Worm (Caenorhabditis elegans) whole organism, L3 larva: ENCODE data around the gene Y6G8.8.

Experiments used
- ama-1 ChIP-seq: fragments of 150-350 bp; optimal IDR thresholded peaks from 2 replicates; lab custom pipeline; 2018
- ceh-28 ChIP-seq: fragments of 150-350 bp; optimal IDR thresholded peaks from 2 replicates; lab custom pipeline; 2014; ENCODE audit warnings: missing biosample characterization, missing genetic modification reagents, missing genetic modification characterization
- ceh-82 ChIP-seq: fragments of 150-350 bp; optimal IDR thresholded peaks from 2 replicates; lab custom pipeline; 2014; ENCODE audit warnings: missing biosample characterization, missing genetic modification characterization
- ceh-9 ChIP-seq: sonication (generic microtip); optimal IDR thresholded peaks from 2 replicates; lab custom pipeline; 2018; ENCODE audit warnings: missing biosample characterization, missing genetic modification characterization
- egl-27 ChIP-seq: sonication (generic microtip); optimal IDR thresholded peaks from 4 replicates; lab custom pipeline; 2017; ENCODE audit warnings: missing biosample characterization, missing genetic modification reagents, missing genetic modification characterization
- elt-2 ChIP-seq: sonication (generic microtip); optimal IDR thresholded peaks from 2 replicates; lab custom pipeline; 2016; ENCODE audit warnings: missing genetic modification reagents, mild to moderate bottlenecking, missing genetic modification characterization, missing compliant biosample characterization
- elt-3 ChIP-seq, 3 experiments: fragments of 150-350 bp in 1 of 3; sonication (generic microtip) in 2 of 3; optimal IDR thresholded peaks; 2 replicates in 2 of 3; 4 replicates in 1 of 3; lab custom pipeline; 2014 to 2017; ENCODE audit warnings: missing biosample characterization in 3 of 3, missing genetic modification characterization in 3 of 3
- eor-1 ChIP-seq, 2 experiments: fragments of 150-350 bp; optimal IDR thresholded peaks; 2 replicates each; lab custom pipeline; 2014 to 2018; ENCODE audit warnings: missing biosample characterization in 2 of 2, missing genetic modification characterization in 2 of 2
- fkh-10 ChIP-seq: sonication (generic microtip); optimal IDR thresholded peaks from 2 replicates; lab custom pipeline; 2017; ENCODE audit warnings: missing biosample characterization, missing genetic modification reagents, missing genetic modification characterization
- fkh-2 ChIP-seq: fragments of 150-350 bp; optimal IDR thresholded peaks from 2 replicates; lab custom pipeline; 2014; ENCODE audit warnings: missing biosample characterization, missing genetic modification reagents, missing genetic modification characterization
- fos-1 ChIP-seq: fragments of 150-350 bp; optimal IDR thresholded peaks from 2 replicates; lab custom pipeline; 2014; ENCODE audit warnings: missing biosample characterization, missing genetic modification characterization
- hmg-11 ChIP-seq: sonication (generic microtip); optimal IDR thresholded peaks from 2 replicates; lab custom pipeline; 2016; ENCODE audit warnings: missing genetic modification characterization, missing compliant biosample characterization
- jun-1 ChIP-seq: fragments of 150-350 bp; optimal IDR thresholded peaks from 2 replicates; lab custom pipeline; 2014; ENCODE audit warnings: missing biosample characterization, missing genetic modification reagents, missing genetic modification characterization
- lin-15B ChIP-seq: fragments of 150-350 bp; optimal IDR thresholded peaks from 2 replicates; lab custom pipeline; 2014; ENCODE audit warnings: missing biosample characterization, missing genetic modification characterization
- lin-39 ChIP-seq: fragments of 150-350 bp; optimal IDR thresholded peaks from 2 replicates; lab custom pipeline; 2018; ENCODE audit warnings: missing biosample characterization, missing genetic modification reagents, missing genetic modification characterization
- lsy-12 ChIP-seq: sonication (generic microtip); optimal IDR thresholded peaks from 2 replicates; lab custom pipeline; 2016; ENCODE audit warnings: mild to moderate bottlenecking, missing genetic modification characterization, missing compliant biosample characterization
- mdl-1 ChIP-seq: fragments of 150-350 bp; optimal IDR thresholded peaks from 2 replicates; lab custom pipeline; 2014; ENCODE audit warnings: missing biosample characterization, missing genetic modification characterization
- mml-1 ChIP-seq: fragments of 150-350 bp; sonication (generic microtip); optimal IDR thresholded peaks from 3 replicates; lab custom pipeline; 2014; ENCODE audit warnings: missing biosample characterization, missing genetic modification characterization
- nfya-1 ChIP-seq: sonication (generic microtip); optimal IDR thresholded peaks from 2 replicates; lab custom pipeline; 2017; ENCODE audit warnings: missing genetic modification characterization, mild to moderate bottlenecking, missing compliant biosample characterization, antibody characterized with exemption, moderate library complexity; ENCODE audit not compliant: insufficient read depth
- nhr-23 ChIP-seq: fragments of 150-350 bp; optimal IDR thresholded peaks from 2 replicates; lab custom pipeline; 2014; ENCODE audit warnings: missing biosample characterization, missing genetic modification reagents, missing genetic modification characterization
- nhr-25 ChIP-seq: sonication (generic microtip); optimal IDR thresholded peaks from 2 replicates; lab custom pipeline; 2017; ENCODE audit warnings: missing biosample characterization, missing genetic modification characterization
- nhr-67 ChIP-seq: fragments of 150-350 bp; optimal IDR thresholded peaks from 2 replicates; lab custom pipeline; 2014; ENCODE audit warnings: missing biosample characterization, missing genetic modification characterization
- pha-4 ChIP-seq: fragments of 150-350 bp; optimal IDR thresholded peaks from 2 replicates; lab custom pipeline; 2014; ENCODE audit warnings: missing biosample characterization, missing genetic modification reagents, missing genetic modification characterization
- pqm-1 ChIP-seq: fragments of 150-350 bp; optimal IDR thresholded peaks from 2 replicates; lab custom pipeline; 2017; ENCODE audit warnings: missing biosample characterization, missing genetic modification characterization, inconsistent platforms
- sea-2 ChIP-seq: fragments of 150-350 bp; sonication (generic microtip); optimal IDR thresholded peaks from 4 replicates; lab custom pipeline; 2014; ENCODE audit warnings: missing biosample characterization, missing genetic modification reagents, missing genetic modification characterization
- skn-1 ChIP-seq: fragments of 150-350 bp; optimal IDR thresholded peaks from 2 replicates; lab custom pipeline; 2014; ENCODE audit warnings: missing biosample characterization, missing genetic modification characterization
- snpc-4 ChIP-seq: fragments of 150-350 bp; optimal IDR thresholded peaks from 2 replicates; lab custom pipeline; 2014; ENCODE audit warnings: missing biosample characterization, missing genetic modification characterization
- tbx-2 ChIP-seq: sonication (generic microtip); optimal IDR thresholded peaks from 2 replicates; lab custom pipeline; 2016; ENCODE audit warnings: mild to moderate bottlenecking, missing genetic modification characterization, missing compliant biosample characterization
- unc-39 ChIP-seq: sonication (generic microtip); optimal IDR thresholded peaks from 4 replicates; lab custom pipeline; 2017; ENCODE audit warnings: missing biosample characterization, missing genetic modification characterization
- unc-62 ChIP-seq: fragments of 150-350 bp; sonication (generic microtip); optimal IDR thresholded peaks from 4 replicates; lab custom pipeline; 2014; ENCODE audit warnings: missing biosample characterization, missing genetic modification reagents, missing genetic modification characterization
- ztf-11 ChIP-seq: fragments of 150-350 bp; optimal IDR thresholded peaks from 2 replicates; lab custom pipeline; 2014; ENCODE audit warnings: missing biosample characterization, missing genetic modification characterization
- ztf-4 ChIP-seq: fragments of 150-350 bp; optimal IDR thresholded peaks from 2 replicates; lab custom pipeline; 2014; ENCODE audit warnings: missing biosample characterization, missing genetic modification characterization

Y6G8.8 gene

ce11 chrV:17624906-17625305, 4.5 kb downstream of the Y6G8.8 start, which contains the start of gene F57G4.11:
Gene F57G4.11, plus strand, starts transcription at chrV:17625206.
- TF ChIP-seq jun-1 (tag; lab: Kevin White, UChicago) (no peak), unc-62 (GFP tag; lab: Kevin White, UChicago) (no peak), mdl-1 (tag; lab: Kevin White, UChicago) (no peak), fkh-2 (tag; lab: Kevin White, UChicago) (no peak)
- TF ChIP-seq, all 47 proteins: peak for 0

ce11 chrV:17628566-17628965, 8.2 kb downstream of the Y6G8.8 start, which contains the start of gene F57G4.10:
Gene F57G4.10, plus strand, starts transcription at chrV:17628866.
- no peak for TF ChIP-seq eor-1 (tag; optimal IDR thresholded peaks at IDR 0.05; lab: Kevin White, UChicago)
- TF ChIP-seq ztf-11: no peak
- TF ChIP-seq elt-2 (tag; lab: Kevin White, UChicago): no peak
- TF ChIP-seq lin-15B (tag; lab: Kevin White, UChicago): no peak
- no peak for TF ChIP-seq skn-1 (tag; lab: Kevin White, UChicago)
- TF ChIP-seq snpc-4 (tag; lab: Kevin White, UChicago): no peak
- TF ChIP-seq ztf-4 (tag; lab: Kevin White, UChicago): no peak
- no peak for TF ChIP-seq ceh-82 (tag; lab: Kevin White, UChicago)
- no peak for TF ChIP-seq elt-3 (tag; optimal IDR thresholded peaks at IDR 0.05; lab: Kevin White, UChicago)
- TF ChIP-seq, all 47 proteins: peak for 0

- TF ChIP-seq mml-1 (tag; lab: Kevin White, UChicago) (no peak), unc-62 (GFP tag; lab: Kevin White, UChicago) (no peak), unc-39 (tag; lab: Kevin White, UChicago) (no peak), elt-3 (tag; optimal IDR thresholded peaks at IDR 0.05; lab: Kevin White, UChicago) (no peak), fos-1 (tag; lab: Kevin White, UChicago) (no peak), elt-2 (tag; lab: Kevin White, UChicago) (no peak)
Observed at ce11 chrV:17650427-17650826, 30.1 kb downstream of the Y6G8.8 start, which contains the start of gene fbxa-192. Gene fbxa-192, minus strand, starts transcription at chrV:17650527.

ce11 chrV:17655205-17655604, 34.8 kb downstream of the Y6G8.8 start:
- TF ChIP-seq fkh-10 (GFP tag; lab: Kevin White, UChicago) (no peak), ceh-9 (tag; lab: Kevin White, UChicago) (no peak), sea-2 (GFP tag; lab: Kevin White, UChicago) (no peak), lin-15B (tag; lab: Kevin White, UChicago) (no peak), mdl-1 (tag; lab: Kevin White, UChicago) (no peak), skn-1 (tag; lab: Kevin White, UChicago) (no peak), ceh-28 (no peak), hmg-11 (tag; lab: Kevin White, UChicago) (no peak), unc-62 (GFP tag; lab: Kevin White, UChicago) (no peak), lsy-12 (tag; lab: Kevin White, UChicago) (no peak), ama-1 (lab: Kevin White, UChicago) (no peak), nfya-1 (tag; lab: Kevin White, UChicago) (no peak)

ce11 chrV:17658824-17659223, 38.5 kb downstream of the Y6G8.8 start:
- TF ChIP-seq nhr-23 (no peak), ama-1 (lab: Kevin White, UChicago) (no peak), nhr-25 (tag; lab: Kevin White, UChicago) (no peak), lin-39 (tag; lab: Kevin White, UChicago) (no peak), nhr-67 (tag; lab: Kevin White, UChicago) (no peak)

ce11 chrV:17659228-17659627, 38.9 kb downstream of the Y6G8.8 start, which contains the start of gene fbxa-108:
Gene fbxa-108, minus strand, starts transcription at chrV:17659385.
- TF ChIP-seq jun-1 (tag; lab: Kevin White, UChicago) (peak; percentile 87), ceh-28 (peak; percentile 60), elt-2 (tag; lab: Kevin White, UChicago) (peak; percentile 100), unc-39 (tag; lab: Kevin White, UChicago) (no peak), pha-4 (tag; lab: Kevin White, UChicago) (peak; percentile 71), egl-27 (no peak), snpc-4 (tag; lab: Kevin White, UChicago) (peak; percentile 14), nhr-23 (no peak), pqm-1 (tag; lab: Kevin White, UChicago) (peak; percentile 99), tbx-2 (tag; lab: Kevin White, UChicago) (no peak)
